Worm (Caenorhabditis elegans) whole organism, young adult: ENCODE data around the gene his-69.
A peak's percentile ranks its signal among the peaks of the same experiment; 100 is the strongest.

Source experiments
- F10E7.11 ChIP-seq: sonication (generic microtip); optimal IDR thresholded peaks from 2 replicates; lab custom pipeline; 2017; ENCODE audit warnings: mild to moderate bottlenecking, missing genetic modification characterization, moderate library complexity, missing compliant biosample characterization
- F22D6.2 ChIP-seq: sonication (generic microtip); optimal IDR thresholded peaks from 2 replicates; lab custom pipeline; 2016; ENCODE audit warnings: mild to moderate bottlenecking, missing genetic modification characterization, missing compliant biosample characterization
- F37B4.10 ChIP-seq: fragments of 200-800 bp; sonication (Bioruptor generic); IDR thresholded peaks from 2 replicates; pipeline ENCODE4 v1.3.6; 2022; ENCODE audit warnings: missing genetic modification characterization, missing compliant biosample characterization
- F52B5.7 ChIP-seq: sonication (generic microtip); optimal IDR thresholded peaks from 2 replicates; lab custom pipeline; 2016; ENCODE audit warnings: mild to moderate bottlenecking, missing genetic modification characterization, missing compliant biosample characterization
- F57A8.1 ChIP-seq: fragments of 200-800 bp; sonication (Bioruptor generic); optimal IDR thresholded peaks from 2 replicates; lab custom pipeline; 2018; ENCODE audit warnings: mild to moderate bottlenecking, missing genetic modification characterization, moderate library complexity, missing compliant biosample characterization
- T07F8.4 ChIP-seq: sonication (generic microtip); optimal IDR thresholded peaks from 2 replicates; lab custom pipeline; 2016; ENCODE audit warnings: mild to moderate bottlenecking, missing genetic modification characterization, moderate library complexity, missing compliant biosample characterization
- Y56A3A.18 ChIP-seq: fragments of 200-800 bp; sonication (Bioruptor generic); IDR thresholded peaks from 2 replicates; pipeline ENCODE4 v1.3.6; 2022; ENCODE audit warnings: missing genetic modification reagents, missing genetic modification characterization, missing compliant biosample characterization
- Y79H2A.3 ChIP-seq: fragments of 200-800 bp; sonication (Bioruptor generic); conservative IDR thresholded peaks from 2 replicates; pipeline ENCODE4 v1.3.6; 2022; ENCODE audit warnings: missing genetic modification reagents, missing genetic modification characterization, missing compliant biosample characterization
- aptf-2 ChIP-seq: fragments of 200-800 bp; sonication (Bioruptor generic); conservative IDR thresholded peaks from 2 replicates; pipeline ENCODE4 v1.3.6; 2022; ENCODE audit warnings: missing genetic modification reagents, missing genetic modification characterization, missing compliant biosample characterization
- atf-7 ChIP-seq: sonication (generic microtip); optimal IDR thresholded peaks from 2 replicates; lab custom pipeline; 2017; ENCODE audit warnings: mild to moderate bottlenecking, missing genetic modification characterization, missing compliant biosample characterization
- attf-3 ChIP-seq: fragments of 200-800 bp; sonication (Bioruptor generic); conservative IDR thresholded peaks from 2 replicates; pipeline ENCODE4 v1.3.6; 2022; ENCODE audit warnings: missing genetic modification reagents, missing genetic modification characterization, missing compliant biosample characterization
- bed-2 ChIP-seq: fragments of 200-800 bp; sonication (Bioruptor generic); IDR thresholded peaks from 2 replicates; pipeline ENCODE4 v1.3.6; 2022; ENCODE audit warnings: missing genetic modification reagents, missing genetic modification characterization, missing compliant biosample characterization
- cebp-1 ChIP-seq, 2 experiments: fragments of 200-800 bp in 1 of 2; sonication (Bioruptor generic) in 1 of 2; sonication (generic microtip) in 1 of 2; IDR thresholded peaks in 1 of 2; optimal IDR thresholded peaks in 1 of 2; 2 replicates each; pipeline versions ENCODE4 v1.3.6 to Lab custom; 2017 to 2022; ENCODE audit warnings: missing compliant biosample characterization in 2 of 2, missing genetic modification characterization in 2 of 2, mild to moderate bottlenecking in 1 of 2, missing genetic modification reagents in 1 of 2, moderate library complexity in 1 of 2
- ceh-100 ChIP-seq: fragments of 200-800 bp; sonication (Bioruptor generic); IDR thresholded peaks from 2 replicates; pipeline ENCODE4 v1.3.6; 2022; ENCODE audit warnings: missing genetic modification reagents, missing genetic modification characterization, missing compliant biosample characterization
- ceh-27 ChIP-seq: fragments of 200-800 bp; sonication (Bioruptor generic); optimal IDR thresholded peaks from 2 replicates; lab custom pipeline; 2018; ENCODE audit warnings: mild to moderate bottlenecking, missing genetic modification characterization, moderate library complexity, missing compliant biosample characterization
- ceh-58 ChIP-seq: fragments of 200-800 bp; sonication (Bioruptor generic); IDR thresholded peaks from 2 replicates; pipeline ENCODE4 v1.3.6; 2022; ENCODE audit warnings: missing genetic modification characterization, missing compliant biosample characterization
- ceh-91 ChIP-seq: fragments of 200-800 bp; sonication (Bioruptor generic); IDR thresholded peaks from 2 replicates; pipeline ENCODE4 v1.3.6; 2022; ENCODE audit warnings: missing genetic modification reagents, missing genetic modification characterization, missing compliant biosample characterization
- egrh-3 ChIP-seq: fragments of 200-800 bp; sonication (Bioruptor generic); IDR thresholded peaks from 2 replicates; pipeline ENCODE4 v1.3.6; 2022; ENCODE audit warnings: missing genetic modification reagents, missing genetic modification characterization, missing compliant biosample characterization
- ekl-4 ChIP-seq: fragments of 200-800 bp; sonication (Bioruptor generic); IDR thresholded peaks from 2 replicates; pipeline ENCODE4 v1.3.6; 2022; ENCODE audit warnings: missing genetic modification reagents, missing genetic modification characterization, missing compliant biosample characterization
- ets-4 ChIP-seq: fragments of 200-800 bp; sonication (Bioruptor generic); optimal IDR thresholded peaks from 2 replicates; lab custom pipeline; 2018; ENCODE audit warnings: mild to moderate bottlenecking, missing genetic modification characterization, missing compliant biosample characterization
- gei-17 ChIP-seq: fragments of 200-800 bp; sonication (Bioruptor generic); optimal IDR thresholded peaks from 2 replicates; lab custom pipeline; 2018; ENCODE audit warnings: mild to moderate bottlenecking, missing genetic modification characterization, missing compliant biosample characterization
- hlh-12 ChIP-seq: sonication (generic microtip); optimal IDR thresholded peaks from 2 replicates; lab custom pipeline; 2016; ENCODE audit warnings: missing genetic modification characterization, missing compliant biosample characterization
- hmg-1.2 ChIP-seq: fragments of 200-800 bp; sonication (Bioruptor generic); IDR thresholded peaks from 2 replicates; pipeline ENCODE4 v1.3.6; 2022; ENCODE audit warnings: missing genetic modification reagents, missing genetic modification characterization, missing compliant biosample characterization
- hmg-20 ChIP-seq: fragments of 200-800 bp; sonication (Bioruptor generic); IDR thresholded peaks from 2 replicates; pipeline ENCODE4 v1.3.6; 2022; ENCODE audit warnings: missing genetic modification reagents, missing genetic modification characterization, missing compliant biosample characterization
- hrde-1 ChIP-seq: sonication (generic microtip); optimal IDR thresholded peaks from 2 replicates; lab custom pipeline; 2016; ENCODE audit warnings: missing genetic modification characterization, mild to moderate bottlenecking, missing compliant biosample characterization, moderate library complexity, missing genotype, missing genetic modification reagents, borderline replicate concordance
- lag-1 ChIP-seq: fragments of 200-800 bp; sonication (Bioruptor generic); IDR thresholded peaks from 2 replicates; pipeline ENCODE4 v1.3.6; 2022; ENCODE audit warnings: missing genetic modification reagents, missing genetic modification characterization, missing compliant biosample characterization
- mcd-1 ChIP-seq: fragments of 200-800 bp; sonication (Bioruptor generic); IDR thresholded peaks from 2 replicates; pipeline ENCODE4 v1.3.6; 2022; ENCODE audit warnings: missing genetic modification reagents, missing genetic modification characterization, missing compliant biosample characterization
- nhr-27 ChIP-seq: fragments of 200-800 bp; sonication (Bioruptor generic); optimal IDR thresholded peaks from 2 replicates; lab custom pipeline; 2018; ENCODE audit warnings: mild to moderate bottlenecking, missing genetic modification characterization, moderate library complexity, missing compliant biosample characterization
- nhr-80 ChIP-seq: sonication (generic microtip); optimal IDR thresholded peaks from 2 replicates; lab custom pipeline; 2016; ENCODE audit warnings: missing genetic modification characterization, missing compliant biosample characterization
- rec-8 ChIP-seq, 2 experiments: sonication (generic microtip); optimal IDR thresholded peaks; 2 replicates each; lab custom pipeline; 2016; ENCODE audit warnings: mild to moderate bottlenecking in 2 of 2, missing genetic modification characterization in 2 of 2, missing genetic modification reagents in 2 of 2, missing genotype in 2 of 2, missing biosample characterization in 1 of 2, missing compliant biosample characterization in 1 of 2, moderate library complexity in 1 of 2
- sea-2 ChIP-seq: fragments of 200-800 bp; sonication (Bioruptor generic); IDR thresholded peaks from 2 replicates; pipeline ENCODE4 v1.3.6; 2022; ENCODE audit warnings: missing genetic modification characterization, missing compliant biosample characterization
- somi-1 ChIP-seq: fragments of 200-800 bp; sonication (Bioruptor generic); optimal IDR thresholded peaks from 2 replicates; lab custom pipeline; 2018; ENCODE audit warnings: mild to moderate bottlenecking, missing genetic modification characterization, missing compliant biosample characterization
- tbp1 ChIP-seq: fragments of 200-800 bp; sonication (Bioruptor generic); optimal IDR thresholded peaks from 2 replicates; lab custom pipeline; 2018; ENCODE audit warnings: mild to moderate bottlenecking, missing genetic modification characterization, missing compliant biosample characterization
- zfh-2 ChIP-seq: fragments of 200-800 bp; sonication (Bioruptor generic); conservative IDR thresholded peaks from 2 replicates; pipeline ENCODE4 v1.3.6; 2022; ENCODE audit warnings: missing genetic modification reagents, missing genetic modification characterization, missing compliant biosample characterization

Gene his-69

ce11 chrIII:4037332-4037731 lies 21.2 kb downstream of the his-69 start:
- TF ChIP-seq F57A8.1 (no peak), zfh-2 (peak; percentile 91), hrde-1 (tag; lab: Kevin White, UChicago) (no peak), sea-2 (GFP tag; lab: Robert Waterston, UW) (no peak), hlh-12 (no peak), F52B5.7 (tag; lab: Kevin White, UChicago) (peak; percentile 36), Y79H2A.3 (GFP tag; lab: Robert Waterston, UW) (no peak), hmg-1.2 (peak; percentile 44; the same call in 1 of the 2 replicates), ceh-100 (GFP tag; lab: Robert Waterston, UW) (no peak), Y56A3A.18 (GFP tag; lab: Robert Waterston, UW) (no peak), ets-4 (no peak), F10E7.11 (tag; lab: Kevin White, UChicago) (no peak), T07F8.4 (tag; lab: Kevin White, UChicago) (no peak), ceh-91 (GFP tag; lab: Robert Waterston, UW) (no peak), rec-8 (tag; optimal IDR thresholded peaks at IDR 0.05; lab: Kevin White, UChicago) (no peak), F22D6.2 (tag; lab: Kevin White, UChicago) (no peak), bed-2 (GFP tag; lab: Robert Waterston, UW) (0 out of 2 replicates have a peak, but pooled peaks have one; percentile 30), aptf-2 (GFP tag; lab: Robert Waterston, UW) (no peak), gei-17 (no peak), ceh-58 (no peak), somi-1 (GFP tag; lab: Kevin White, UChicago) (no peak), hmg-20 (GFP tag; lab: Robert Waterston, UW) (no peak), nhr-80 (tag; lab: Kevin White, UChicago) (peak; percentile 27), attf-3 (GFP tag; lab: Robert Waterston, UW) (no peak), tbp1 (GFP tag; lab: Kevin White, UChicago) (no peak)

DNA sequence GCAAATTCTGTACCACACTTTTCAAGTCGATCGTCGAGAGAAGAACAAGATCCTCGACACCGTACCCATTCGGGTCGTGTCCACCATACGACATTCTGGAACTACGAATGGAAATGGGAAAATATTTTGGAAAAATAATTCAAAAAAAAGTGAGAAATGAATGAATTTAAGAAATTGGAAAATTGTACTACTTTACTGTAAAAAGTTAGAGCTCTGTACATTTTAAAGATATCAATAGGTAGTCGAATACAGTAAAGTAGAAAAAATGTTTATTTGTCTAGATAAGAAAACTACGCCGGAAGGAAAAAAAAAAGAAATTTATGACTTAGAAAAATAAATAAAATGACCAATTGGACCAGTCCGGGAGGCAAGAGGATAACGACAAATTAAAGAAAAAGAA lies 21.8 kb downstream of the his-69 start, which contains the start of gene hum-5:
Gene hum-5, minus strand, starts transcription at position 101 of the 400 bp plus-strand sequence.
- no peak for TF ChIP-seq mcd-1 (GFP tag; lab: Robert Waterston, UW)

DNA sequence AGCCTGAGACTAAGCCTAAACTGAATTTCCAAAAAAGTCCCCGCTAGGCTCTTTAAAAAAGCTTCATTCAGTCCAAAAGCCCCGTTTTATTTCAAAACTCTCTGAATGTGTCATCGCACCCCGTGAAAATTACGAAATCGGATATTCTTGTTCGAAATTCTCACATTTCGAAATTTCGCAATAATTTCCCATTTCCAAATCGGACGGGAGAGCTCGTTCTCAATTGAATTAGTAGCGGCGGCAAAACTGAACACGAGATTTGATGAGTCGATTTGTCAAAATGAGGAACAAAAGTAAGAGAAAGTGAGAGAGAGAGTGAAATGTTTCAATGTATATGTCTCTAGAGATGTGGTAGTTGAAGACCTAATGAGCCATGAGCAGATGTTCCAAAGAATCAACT lies 23.6 kb downstream of the his-69 start:
- TF ChIP-seq sea-2 (GFP tag; lab: Robert Waterston, UW) (no peak), cebp-1 (GFP tag; IDR thresholded peaks at IDR 0.05; lab: Robert Waterston, UW) (peak; percentile 78), cebp-1 (tag; optimal IDR thresholded peaks at IDR 0.05; lab: Kevin White, UChicago) (peak; percentile 98), ceh-27 (GFP tag; lab: Kevin White, UChicago) (no peak)

DNA sequence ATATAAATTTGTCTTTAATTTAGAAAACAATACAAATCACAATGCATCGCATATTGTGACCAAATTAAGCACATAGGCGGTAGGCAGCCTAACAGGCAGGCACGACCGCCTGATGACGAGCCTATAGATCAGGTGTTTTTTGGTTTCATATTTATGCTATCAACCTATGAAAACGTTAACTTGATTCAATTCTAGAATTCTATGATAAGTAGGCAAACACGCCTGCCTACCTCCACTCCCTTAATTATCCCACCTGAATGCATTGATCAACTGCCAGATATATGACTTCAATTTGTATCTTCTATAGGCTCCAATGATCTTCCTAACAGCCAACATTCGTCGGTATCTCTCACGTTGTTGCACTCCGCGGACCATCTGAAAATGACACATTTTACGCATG lies 27.7 kb downstream of the his-69 start:
- TF ChIP-seq gei-17 (no peak), F37B4.10 (no peak), atf-7 (no peak), egrh-3 (GFP tag; lab: Robert Waterston, UW) (no peak), ceh-27 (GFP tag; lab: Kevin White, UChicago) (no peak), lag-1 (no peak)
- TF ChIP-seq, all 124 proteins: peak for 0

- TF ChIP-seq ekl-4 (no peak), nhr-27 (no peak), T07F8.4 (tag; lab: Kevin White, UChicago) (no peak), F37B4.10 (no peak), F22D6.2 (tag; lab: Kevin White, UChicago) (no peak)
Observed at ce11 chrIII:4028061-4028460, 30.5 kb downstream of the his-69 start, which contains the start of gene T02C12.5. Gene T02C12.5, minus strand, starts transcription at chrIII:4028161.
